Fruit fly (Drosophila melanogaster) whole organism, embryonic: ENCODE measurements around the gene tbc.

ENCODE experiments used
- C15 ChIP-seq: fragments of 200-800 bp; sonication (Bioruptor generic); IDR thresholded peaks from 3 replicates; pipeline ENCODE4 v1.3.6; 2022; ENCODE audit warnings: missing biosample characterization, missing genetic modification characterization
- CG10462 ChIP-seq: fragments of 200-800 bp; sonication (Bioruptor generic); optimal IDR thresholded peaks from 2 replicates; lab custom pipeline; 2016; ENCODE audit warnings: missing biosample characterization, missing genetic modification characterization
- CG10543 ChIP-seq: fragments of 200-800 bp; sonication (Bioruptor generic); optimal IDR thresholded peaks from 3 replicates; lab custom pipeline; 2017; ENCODE audit warnings: missing biosample characterization, mild to moderate bottlenecking, missing genetic modification characterization, moderate library complexity
- CG10979 ChIP-seq: fragments of 200-800 bp; sonication (Bioruptor generic); optimal IDR thresholded peaks from 2 replicates; lab custom pipeline; 2018; ENCODE audit warnings: missing biosample characterization, mild to moderate bottlenecking, missing genetic modification characterization, moderate library complexity
- CG12236 ChIP-seq: fragments of 200-800 bp; sonication (Bioruptor generic); optimal IDR thresholded peaks from 2 replicates; lab custom pipeline; 2016; ENCODE audit warnings: missing biosample characterization, missing genetic modification characterization
- CG13123 ChIP-seq: fragments of 200-800 bp; sonication (Bioruptor generic); optimal IDR thresholded peaks from 2 replicates; lab custom pipeline; 2016; ENCODE audit warnings: missing biosample characterization, missing genetic modification characterization
- CG13775 ChIP-seq: fragments of 200-800 bp; sonication (Bioruptor generic); optimal IDR thresholded peaks from 3 replicates; lab custom pipeline; 2017; ENCODE audit warnings: missing biosample characterization, mild to moderate bottlenecking, missing genetic modification characterization
- CG14014 ChIP-seq: fragments of 200-800 bp; sonication (Bioruptor generic); IDR thresholded peaks from 2 replicates; pipeline ENCODE4 v1.3.6; 2022; ENCODE audit warnings: missing biosample characterization, missing genetic modification characterization
- CG15073 ChIP-seq: fragments of 200-800 bp; sonication (Bioruptor generic); optimal IDR thresholded peaks from 2 replicates; lab custom pipeline; 2016; ENCODE audit warnings: missing biosample characterization, missing genetic modification characterization
- CG15601 ChIP-seq: fragments of 200-800 bp; sonication (Bioruptor generic); optimal IDR thresholded peaks from 3 replicates; lab custom pipeline; 2019; ENCODE audit warnings: missing biosample characterization, mild to moderate bottlenecking, missing genetic modification characterization, moderate library complexity
- CG15696 ChIP-seq: fragments of 200-800 bp; sonication (Bioruptor generic); optimal IDR thresholded peaks from 2 replicates; lab custom pipeline; 2019; ENCODE audit warnings: missing biosample characterization, mild to moderate bottlenecking, missing genetic modification characterization, moderate library complexity
- CG17186 ChIP-seq: fragments of 200-800 bp; sonication (Bioruptor generic); optimal IDR thresholded peaks from 3 replicates; lab custom pipeline; 2017; ENCODE audit warnings: missing biosample characterization, missing genetic modification reagents, missing genetic modification characterization
- CG17385 ChIP-seq: fragments of 200-800 bp; sonication (Bioruptor generic); optimal IDR thresholded peaks from 3 replicates; lab custom pipeline; 2018; ENCODE audit warnings: missing biosample characterization, mild to moderate bottlenecking, missing genetic modification characterization
- CG18476 ChIP-seq: fragments of 200-800 bp; sonication (Bioruptor generic); optimal IDR thresholded peaks from 2 replicates; lab custom pipeline; 2016; ENCODE audit warnings: missing biosample characterization, mild to moderate bottlenecking, missing genetic modification characterization
- CG2199 ChIP-seq: fragments of 200-800 bp; sonication (Bioruptor generic); IDR thresholded peaks from 3 replicates; pipeline ENCODE4 v1.3.6; 2022; ENCODE audit warnings: missing biosample characterization, missing genetic modification characterization
- CG2712 ChIP-seq: fragments of 200-800 bp; optimal IDR thresholded peaks from 3 replicates; lab custom pipeline; 2019; ENCODE audit warnings: missing biosample characterization, mild to moderate bottlenecking, missing genetic modification characterization, moderate library complexity
- CG5245 ChIP-seq: fragments of 200-800 bp; sonication (Bioruptor generic); optimal IDR thresholded peaks from 3 replicates; lab custom pipeline; 2016; ENCODE audit warnings: missing biosample characterization, missing genetic modification characterization
- CG6791 ChIP-seq: fragments of 200-800 bp; sonication (Bioruptor generic); IDR thresholded peaks from 3 replicates; pipeline ENCODE4 v1.3.6; 2022; ENCODE audit warnings: missing biosample characterization, missing genetic modification characterization; ENCODE audit not compliant: partially characterized antibody
- CG7556 ChIP-seq: fragments of 200-800 bp; sonication (Bioruptor generic); optimal IDR thresholded peaks from 2 replicates; lab custom pipeline; 2017; ENCODE audit warnings: missing biosample characterization, mild to moderate bottlenecking, missing genetic modification characterization
- Dip3 ChIP-seq: fragments of 200-800 bp; sonication (Bioruptor generic); optimal IDR thresholded peaks from 3 replicates; lab custom pipeline; 2016; ENCODE audit warnings: missing biosample characterization, missing genetic modification characterization
- ERR ChIP-seq: fragments of 200-800 bp; sonication (Bioruptor generic); optimal IDR thresholded peaks from 2 replicates; lab custom pipeline; 2016; ENCODE audit warnings: missing biosample characterization, missing genetic modification characterization
- Ets65A ChIP-seq: fragments of 200-800 bp; sonication (Bioruptor generic); peaks from one replicate; lab custom pipeline; 2016; ENCODE audit warnings: missing biosample characterization, missing genetic modification characterization
- GATAe ChIP-seq: fragments of 200-800 bp; sonication (Bioruptor generic); conservative IDR thresholded peaks from 2 replicates; pipeline ENCODE4 v1.3.6; 2022; ENCODE audit warnings: missing biosample characterization, missing genetic modification characterization
- Hsf ChIP-seq: fragments of 200-800 bp; sonication (Bioruptor generic); optimal IDR thresholded peaks from 3 replicates; lab custom pipeline; 2016; ENCODE audit warnings: missing biosample characterization, missing genetic modification characterization
- Kr ChIP-seq: fragments of 200-800 bp; sonication (Bioruptor generic); optimal IDR thresholded peaks from 2 replicates; lab custom pipeline; 2017; ENCODE audit warnings: missing biosample characterization, mild to moderate bottlenecking, missing genetic modification characterization
- MBD-R2 ChIP-seq: fragments of 200-800 bp; sonication (Bioruptor generic); IDR thresholded peaks from 2 replicates; pipeline ENCODE4 v1.3.6; 2022; ENCODE audit warnings: missing biosample characterization, missing genetic modification characterization
- MESR4 ChIP-seq: fragments of 200-800 bp; sonication (Bioruptor generic); optimal IDR thresholded peaks from 2 replicates; lab custom pipeline; 2018; ENCODE audit warnings: missing biosample characterization, mild to moderate bottlenecking, missing genetic modification characterization, moderate library complexity
- Optix ChIP-seq: fragments of 200-800 bp; sonication (Bioruptor generic); IDR thresholded peaks from 3 replicates; pipeline ENCODE4 v1.3.6; 2022; ENCODE audit warnings: missing biosample characterization, missing genetic modification characterization
- Sin3A ChIP-seq: fragments of >200 bp; optimal IDR thresholded peaks from 2 replicates; lab custom pipeline; 2018
- Vsx1 ChIP-seq: fragments of 200-800 bp; sonication (Bioruptor generic); optimal IDR thresholded peaks from 2 replicates; lab custom pipeline; 2017; ENCODE audit warnings: missing biosample characterization, mild to moderate bottlenecking, missing genetic modification characterization, missing genetic modification reagents
- amos ChIP-seq: fragments of 200-800 bp; sonication (Bioruptor generic); IDR thresholded peaks from 2 replicates; pipeline ENCODE4 v1.3.6; 2022; ENCODE audit warnings: missing biosample characterization, missing genetic modification characterization; ENCODE audit not compliant: partially characterized antibody
- ara ChIP-seq: fragments of 200-800 bp; sonication (Bioruptor generic); IDR thresholded peaks from 2 replicates; pipeline ENCODE4 v1.3.6; 2022; ENCODE audit warnings: missing biosample characterization, missing genetic modification characterization
- bigmax ChIP-seq: fragments of 200-800 bp; sonication (Bioruptor generic); optimal IDR thresholded peaks from 2 replicates; lab custom pipeline; 2018; ENCODE audit warnings: missing biosample characterization, mild to moderate bottlenecking, missing genetic modification characterization
- cg ChIP-seq: fragments of 200-800 bp; sonication (Bioruptor generic); optimal IDR thresholded peaks from 3 replicates; lab custom pipeline; 2019; ENCODE audit warnings: missing biosample characterization, mild to moderate bottlenecking, missing genetic modification characterization, moderate library complexity
- chm ChIP-seq: fragments of 200-800 bp; sonication (Bioruptor generic); IDR thresholded peaks from 2 replicates; pipeline ENCODE4 v1.3.6; 2022; ENCODE audit warnings: missing biosample characterization, missing genetic modification characterization
- crp ChIP-seq, 2 experiments: fragments of 200-800 bp; sonication (Bioruptor generic); optimal IDR thresholded peaks; 2 replicates in 1 of 2; 3 replicates in 1 of 2; lab custom pipeline; 2017; ENCODE audit warnings: missing biosample characterization in 2 of 2, missing genetic modification characterization in 2 of 2, mild to moderate bottlenecking in 1 of 2, moderate library complexity in 1 of 2
- danr ChIP-seq: fragments of 200-800 bp; sonication (Bioruptor generic); IDR thresholded peaks from 2 replicates; pipeline ENCODE4 v1.3.6; 2022; ENCODE audit warnings: missing biosample characterization, missing genetic modification characterization
- dati ChIP-seq: fragments of 200-800 bp; sonication (Bioruptor generic); IDR thresholded peaks from 2 replicates; pipeline ENCODE4 v1.3.6; 2022; ENCODE audit warnings: missing biosample characterization, missing genetic modification characterization
- dimm ChIP-seq: fragments of 200-800 bp; sonication (Bioruptor generic); IDR thresholded peaks from 2 replicates; pipeline ENCODE4 v1.3.6; 2022; ENCODE audit warnings: missing biosample characterization, missing genetic modification characterization
- fru ChIP-seq: fragments of >200 bp; optimal IDR thresholded peaks from 2 replicates; lab custom pipeline; 2017
- gcm ChIP-seq: fragments of 200-800 bp; sonication (Bioruptor generic); optimal IDR thresholded peaks from 2 replicates; lab custom pipeline; 2019; ENCODE audit warnings: missing biosample characterization, mild to moderate bottlenecking, missing genetic modification characterization, moderate library complexity
- ham ChIP-seq: fragments of 200-800 bp; sonication (Bioruptor generic); IDR thresholded peaks from 2 replicates; pipeline ENCODE4 v1.3.6; 2022; ENCODE audit warnings: missing biosample characterization, missing genetic modification characterization
- her ChIP-seq: fragments of 200-800 bp; sonication (Bioruptor generic); optimal IDR thresholded peaks from 2 replicates; lab custom pipeline; 2016; ENCODE audit warnings: missing biosample characterization, missing genetic modification characterization
- psq ChIP-seq: fragments of 200-800 bp; sonication (Bioruptor generic); optimal IDR thresholded peaks from 2 replicates; lab custom pipeline; 2017; ENCODE audit warnings: missing biosample characterization, missing genetic modification characterization
- rib ChIP-seq: fragments of 200-800 bp; sonication (Bioruptor generic); IDR thresholded peaks from 2 replicates; pipeline ENCODE4 v1.3.6; 2022; ENCODE audit warnings: missing biosample characterization, missing genetic modification characterization
- ro ChIP-seq: fragments of 200-800 bp; sonication (Bioruptor generic); IDR thresholded peaks from 2 replicates; pipeline ENCODE4 v1.3.6; 2022; ENCODE audit warnings: missing biosample characterization, missing genetic modification characterization
- sug ChIP-seq: fragments of 200-800 bp; optimal IDR thresholded peaks from 2 replicates; lab custom pipeline; 2019; ENCODE audit warnings: missing biosample characterization, mild to moderate bottlenecking, missing genetic modification characterization, moderate library complexity
- toy ChIP-seq: fragments of 200-800 bp; sonication (Bioruptor generic); IDR thresholded peaks from 2 replicates; pipeline ENCODE4 v1.3.6; 2022; ENCODE audit warnings: missing biosample characterization, missing genetic modification characterization
- unpg ChIP-seq: fragments of 200-800 bp; sonication (Bioruptor generic); optimal IDR thresholded peaks from 3 replicates; lab custom pipeline; 2018; ENCODE audit warnings: missing biosample characterization, mild to moderate bottlenecking, missing genetic modification characterization, moderate library complexity
- vfl ChIP-seq: fragments of 200-800 bp; sonication (Bioruptor generic); optimal IDR thresholded peaks from 2 replicates; lab custom pipeline; 2016; ENCODE audit warnings: missing biosample characterization, missing genetic modification characterization
- vnd ChIP-seq: fragments of 200-800 bp; sonication (Bioruptor generic); IDR thresholded peaks from 3 replicates; pipeline ENCODE4 v1.3.6; 2022; ENCODE audit warnings: missing biosample characterization, missing genetic modification characterization; ENCODE audit not compliant: partially characterized antibody
- wek ChIP-seq: fragments of 200-800 bp; sonication (Bioruptor generic); optimal IDR thresholded peaks from 3 replicates; lab custom pipeline; 2018; ENCODE audit warnings: missing biosample characterization, mild to moderate bottlenecking, missing genetic modification characterization, moderate library complexity

Gene tbc

dm6 chrX:20510540-20510939 is 61.4 kb downstream of the tbc start, which contains the start of gene RhoGAP19D (continued):
- TF ChIP-seq ara (GFP tag; lab: Robert Waterston, UW) (no peak), Optix (0 out of 3 replicates have a peak, but pooled peaks have one; percentile 53), CG10979 (tag; lab: Kevin White, UChicago) (no peak), bigmax (no peak), GATAe (GFP tag; lab: Robert Waterston, UW) (peak; percentile 47; the same call in 1 of the 2 replicates), Dip3 (peak; percentile 59), CG13123 (no peak), CG6791 (GFP tag; lab: Robert Waterston, UW) (peak; percentile 98), CG15696 (tag; lab: Kevin White, UChicago) (no peak), sug (tag; lab: Kevin White, UChicago) (peak; percentile 39), CG13775 (GFP tag; lab: Kevin White, UChicago) (no peak), Sin3A (lab: Kevin White, UChicago) (peak; percentile 25), unpg (GFP tag; lab: Kevin White, UChicago) (peak; percentile 41), CG5245 (GFP tag; lab: Kevin White, UChicago) (peak; percentile 28), fru (no peak), C15 (GFP tag; lab: Robert Waterston, UW) (no peak), amos (peak; percentile 98), CG15073 (GFP tag; lab: Kevin White, UChicago) (no peak), MBD-R2 (GFP tag; lab: Robert Waterston, UW) (peak; percentile 73), CG17186 (peak; percentile 25), dimm (GFP tag; lab: Robert Waterston, UW) (no peak), Ets65A (peak; percentile 91), MESR4 (GFP tag; lab: Kevin White, UChicago) (peak; percentile 62), Vsx1 (GFP tag; lab: Kevin White, UChicago) (peak; percentile 12), CG14014 (GFP tag; lab: Robert Waterston, UW) (peak; percentile 32; the same call in 1 of the 2 replicates), psq (peak; percentile 84), cg (GFP tag; lab: Kevin White, UChicago) (no peak), gcm (GFP tag; lab: Kevin White, UChicago) (no peak), CG18476 (GFP tag; lab: Kevin White, UChicago) (no peak), toy (GFP tag; lab: Robert Waterston, UW) (no peak), CG2199 (GFP tag; lab: Robert Waterston, UW) (no peak), vnd (GFP tag; lab: Robert Waterston, UW) (peak; percentile 93), CG7556 (no peak), CG12236 (GFP tag; lab: Kevin White, UChicago) (no peak), vfl (GFP tag; lab: Kevin White, UChicago) (peak; percentile 66), rib (GFP tag; lab: Robert Waterston, UW) (0 out of 2 replicates have a peak, but pooled peaks have one; percentile 38), Hsf (GFP tag; lab: Kevin White, UChicago) (peak; percentile 60), ERR (GFP tag; lab: Kevin White, UChicago) (peak; percentile 64), ro (no peak), danr (GFP tag; lab: Robert Waterston, UW) (no peak), wek (GFP tag; lab: Kevin White, UChicago) (peak; percentile 25), CG17385 (GFP tag; lab: Kevin White, UChicago) (no peak), CG15601 (peak; percentile 11), her (GFP tag; lab: Kevin White, UChicago) (peak; percentile 42), CG2712 (peak; percentile 19), Kr (GFP tag; lab: Kevin White, UChicago) (no peak), crp (GFP tag; optimal IDR thresholded peaks at IDR 0.05; lab: Kevin White, UChicago) (no peak), dati (GFP tag; lab: Robert Waterston, UW) (no peak), CG10462 (GFP tag; lab: Kevin White, UChicago) (no peak), CG10543 (GFP tag; lab: Kevin White, UChicago) (peak; percentile 42), ham (GFP tag; lab: Robert Waterston, UW) (no peak), chm (GFP tag; lab: Robert Waterston, UW) (no peak)
